Fruit fly (Drosophila melanogaster) whole organism, embryonic: ENCODE measurements around the gene CG14282.

Experiments
- ATbp ChIP-seq: fragments of 200-800 bp; sonication (Bioruptor generic); optimal IDR thresholded peaks from 2 replicates; lab custom pipeline; 2017; ENCODE audit warnings: missing biosample characterization, mild to moderate bottlenecking, missing genetic modification characterization, missing genetic modification reagents
- Asciz ChIP-seq: fragments of 200-800 bp; sonication (Bioruptor generic); optimal IDR thresholded peaks from 2 replicates; lab custom pipeline; 2017; ENCODE audit warnings: missing biosample characterization, mild to moderate bottlenecking, missing genetic modification characterization, missing genetic modification reagents
- CG10209 ChIP-seq: fragments of 200-800 bp; sonication (Bioruptor generic); optimal IDR thresholded peaks from 3 replicates; lab custom pipeline; 2017; ENCODE audit warnings: missing biosample characterization, mild to moderate bottlenecking, missing genetic modification characterization, missing genetic modification reagents
- CG11247 ChIP-seq: fragments of 200-800 bp; sonication (Bioruptor generic); IDR thresholded peaks from 2 replicates; pipeline ENCODE4 v1.3.6; 2022; ENCODE audit warnings: missing biosample characterization, missing genetic modification characterization
- CG11456 ChIP-seq: fragments of 200-800 bp; sonication (Bioruptor generic); IDR thresholded peaks from 3 replicates; pipeline ENCODE4 v1.3.6; 2022; ENCODE audit warnings: missing biosample characterization, missing genetic modification characterization
- CG12104 ChIP-seq: fragments of 200-800 bp; sonication (Bioruptor generic); optimal IDR thresholded peaks from 3 replicates; lab custom pipeline; 2016; ENCODE audit warnings: missing biosample characterization, missing genetic modification characterization
- CG13624 ChIP-seq: fragments of 200-800 bp; sonication (Bioruptor generic); optimal IDR thresholded peaks from 2 replicates; lab custom pipeline; 2016; ENCODE audit warnings: missing biosample characterization, missing genetic modification characterization
- CG14710 ChIP-seq: fragments of 200-800 bp; sonication (Bioruptor generic); optimal IDR thresholded peaks from 3 replicates; lab custom pipeline; 2019; ENCODE audit warnings: missing biosample characterization, mild to moderate bottlenecking, missing genetic modification characterization, moderate library complexity
- CG15479 ChIP-seq: fragments of 200-800 bp; sonication (Bioruptor generic); optimal IDR thresholded peaks from 3 replicates; lab custom pipeline; 2019; ENCODE audit warnings: missing biosample characterization, mild to moderate bottlenecking, missing genetic modification characterization, moderate library complexity
- CG1602 ChIP-seq: fragments of 200-800 bp; sonication (Bioruptor generic); optimal IDR thresholded peaks from 3 replicates; lab custom pipeline; 2016; ENCODE audit warnings: missing biosample characterization, missing genetic modification characterization
- CG17328 ChIP-seq: fragments of 200-800 bp; sonication (Bioruptor generic); IDR thresholded peaks from 2 replicates; pipeline ENCODE4 v1.3.6; 2022; ENCODE audit warnings: missing biosample characterization, missing genetic modification characterization
- CG17385 ChIP-seq: fragments of 200-800 bp; sonication (Bioruptor generic); optimal IDR thresholded peaks from 3 replicates; lab custom pipeline; 2018; ENCODE audit warnings: missing biosample characterization, mild to moderate bottlenecking, missing genetic modification characterization
- CG18619 ChIP-seq: fragments of 200-800 bp; sonication (Bioruptor generic); optimal IDR thresholded peaks from 3 replicates; lab custom pipeline; 2017; ENCODE audit warnings: missing biosample characterization, mild to moderate bottlenecking, missing genetic modification characterization
- CG2129 ChIP-seq: fragments of 200-800 bp; sonication (Bioruptor generic); IDR thresholded peaks from 2 replicates; pipeline ENCODE4 v1.3.6; 2022; ENCODE audit warnings: missing biosample characterization, missing genetic modification characterization; ENCODE audit not compliant: partially characterized antibody
- CG2678 ChIP-seq: fragments of 200-800 bp; sonication (Bioruptor generic); optimal IDR thresholded peaks from 3 replicates; lab custom pipeline; 2019; ENCODE audit warnings: missing biosample characterization, mild to moderate bottlenecking, missing genetic modification characterization, moderate library complexity
- CG30431 ChIP-seq: fragments of 200-800 bp; sonication (Bioruptor generic); optimal IDR thresholded peaks from 2 replicates; lab custom pipeline; 2017; ENCODE audit warnings: missing biosample characterization, missing genetic modification characterization
- CG31441 ChIP-seq: fragments of 200-800 bp; sonication (Bioruptor generic); IDR thresholded peaks from 2 replicates; pipeline ENCODE4 v1.3.6; 2022; ENCODE audit warnings: missing biosample characterization, missing genetic modification characterization
- CG3281 ChIP-seq: fragments of 200-800 bp; sonication (Bioruptor generic); optimal IDR thresholded peaks from 3 replicates; lab custom pipeline; 2017; ENCODE audit warnings: missing biosample characterization, mild to moderate bottlenecking, missing genetic modification characterization
- CG33557 ChIP-seq: fragments of 200-800 bp; sonication (Bioruptor generic); optimal IDR thresholded peaks from 2 replicates; lab custom pipeline; 2019; ENCODE audit warnings: missing biosample characterization, mild to moderate bottlenecking, missing genetic modification characterization, moderate library complexity
- CG4424 ChIP-seq: fragments of 200-800 bp; sonication (Bioruptor generic); optimal IDR thresholded peaks from 3 replicates; lab custom pipeline; 2016; ENCODE audit warnings: missing biosample characterization, missing genetic modification characterization
- CG6689 ChIP-seq: fragments of 200-800 bp; sonication (Bioruptor generic); IDR thresholded peaks from 2 replicates; pipeline ENCODE4 v1.3.6; 2022; ENCODE audit warnings: missing biosample characterization, missing genetic modification characterization
- CG8281 ChIP-seq: fragments of 200-800 bp; sonication (Bioruptor generic); optimal IDR thresholded peaks from 2 replicates; lab custom pipeline; 2018; ENCODE audit warnings: missing biosample characterization, mild to moderate bottlenecking, missing genetic modification characterization, moderate library complexity
- CoRest ChIP-seq: fragments of 200-800 bp; sonication (Bioruptor generic); optimal IDR thresholded peaks from 3 replicates; lab custom pipeline; 2018; ENCODE audit warnings: missing biosample characterization, mild to moderate bottlenecking, missing genetic modification characterization, moderate library complexity
- HLH4C ChIP-seq: fragments of 200-800 bp; sonication (Bioruptor generic); IDR thresholded peaks from 3 replicates; pipeline ENCODE4 v1.3.6; 2022; ENCODE audit warnings: missing biosample characterization, missing genetic modification characterization; ENCODE audit not compliant: partially characterized antibody
- Hr3 ChIP-seq: fragments of 200-800 bp; sonication (Bioruptor generic); optimal IDR thresholded peaks from 3 replicates; lab custom pipeline; 2016; ENCODE audit warnings: missing biosample characterization, missing genetic modification characterization
- Hsf ChIP-seq: fragments of 200-800 bp; sonication (Bioruptor generic); optimal IDR thresholded peaks from 3 replicates; lab custom pipeline; 2016; ENCODE audit warnings: missing biosample characterization, missing genetic modification characterization
- Lhr ChIP-seq: fragments of 200-800 bp; sonication (Bioruptor generic); optimal IDR thresholded peaks from 3 replicates; lab custom pipeline; 2017; ENCODE audit warnings: mild to moderate bottlenecking, missing biosample characterization, missing genetic modification reagents, missing genetic modification characterization
- Opbp ChIP-seq: fragments of 200-800 bp; sonication (Bioruptor generic); IDR thresholded peaks from 3 replicates; pipeline ENCODE4 v1.3.6; 2022; ENCODE audit warnings: missing biosample characterization, missing genetic modification characterization; ENCODE audit not compliant: partially characterized antibody
- PHDP ChIP-seq: fragments of 200-800 bp; sonication (Bioruptor generic); optimal IDR thresholded peaks from 3 replicates; lab custom pipeline; 2018; ENCODE audit warnings: missing biosample characterization, mild to moderate bottlenecking, missing genetic modification characterization, moderate library complexity
- Ravus ChIP-seq: fragments of 200-800 bp; sonication (Bioruptor generic); IDR thresholded peaks from 2 replicates; pipeline ENCODE4 v1.3.6; 2022; ENCODE audit warnings: missing biosample characterization, missing genetic modification characterization
- YL-1 ChIP-seq: fragments of 200-800 bp; sonication (Bioruptor generic); optimal IDR thresholded peaks from 3 replicates; lab custom pipeline; 2017; ENCODE audit warnings: missing biosample characterization, mild to moderate bottlenecking, missing genetic modification characterization
- ara ChIP-seq: fragments of 200-800 bp; sonication (Bioruptor generic); IDR thresholded peaks from 2 replicates; pipeline ENCODE4 v1.3.6; 2022; ENCODE audit warnings: missing biosample characterization, missing genetic modification characterization
- bcd ChIP-seq: fragments of 200-800 bp; sonication (Bioruptor generic); optimal IDR thresholded peaks from 2 replicates; lab custom pipeline; 2017; ENCODE audit warnings: missing biosample characterization, mild to moderate bottlenecking, missing genetic modification characterization
- bsh ChIP-seq, 2 experiments: fragments of 200-800 bp; sonication (Bioruptor generic); optimal IDR thresholded peaks; 2 replicates each; lab custom pipeline; 2017 to 2018; ENCODE audit warnings: mild to moderate bottlenecking in 2 of 2, missing biosample characterization in 2 of 2, missing genetic modification characterization in 2 of 2, moderate library complexity in 1 of 2
- corto ChIP-seq: fragments of 200-800 bp; sonication (Bioruptor generic); optimal IDR thresholded peaks from 2 replicates; lab custom pipeline; 2016; ENCODE audit warnings: missing biosample characterization, mild to moderate bottlenecking, missing genetic modification characterization, moderate library complexity
- gcm2 ChIP-seq: fragments of 200-800 bp; sonication (Bioruptor generic); optimal IDR thresholded peaks from 2 replicates; lab custom pipeline; 2016; ENCODE audit warnings: missing biosample characterization, missing genetic modification characterization
- hb ChIP-seq: fragments of 200-800 bp; sonication (Bioruptor generic); IDR thresholded peaks from 3 replicates; pipeline ENCODE4 v1.3.6; 2022; ENCODE audit warnings: missing biosample characterization, missing genetic modification characterization; ENCODE audit not compliant: partially characterized antibody
- hkb ChIP-seq, 2 experiments: fragments of 200-800 bp in 1 of 2; fragments of >200 bp in 1 of 2; sonication (Bioruptor generic) in 1 of 2; IDR thresholded peaks in 1 of 2; optimal IDR thresholded peaks in 1 of 2; 2 replicates each; pipeline versions ENCODE4 v1.3.6 to Lab custom; 2017 to 2022; ENCODE audit warnings: missing biosample characterization in 1 of 2, missing genetic modification characterization in 1 of 2
- lab ChIP-seq: fragments of 200-800 bp; sonication (Bioruptor generic); optimal IDR thresholded peaks from 3 replicates; lab custom pipeline; 2017; ENCODE audit warnings: missing biosample characterization, missing genetic modification characterization, mild to moderate bottlenecking, moderate library complexity, missing genetic modification reagents
- lov ChIP-seq, 2 experiments: fragments of 200-800 bp in 1 of 2; fragments of >200 bp in 1 of 2; sonication (Bioruptor generic) in 1 of 2; IDR thresholded peaks in 1 of 2; optimal IDR thresholded peaks in 1 of 2; 2 replicates in 1 of 2; 3 replicates in 1 of 2; pipeline versions ENCODE4 v1.3.6 to Lab custom; 2017 to 2022; ENCODE audit warnings: missing biosample characterization in 1 of 2, missing genetic modification characterization in 1 of 2
- otp ChIP-seq: fragments of 200-800 bp; sonication (Bioruptor generic); IDR thresholded peaks from 3 replicates; pipeline ENCODE4, ENCODE4 v1.3.6; 2022; ENCODE audit warnings: missing biosample characterization, missing genetic modification characterization
- pita ChIP-seq: fragments of 200-800 bp; sonication (Bioruptor generic); optimal IDR thresholded peaks from 2 replicates; lab custom pipeline; 2017; ENCODE audit warnings: missing biosample characterization, mild to moderate bottlenecking, missing genetic modification characterization
- row ChIP-seq: fragments of 200-800 bp; sonication (Bioruptor generic); IDR thresholded peaks from 3 replicates; pipeline ENCODE4 v1.3.6; 2022; ENCODE audit warnings: missing biosample characterization, missing genetic modification characterization
- salm ChIP-seq: fragments of 200-800 bp; sonication (Bioruptor generic); optimal IDR thresholded peaks from 2 replicates; lab custom pipeline; 2018; ENCODE audit warnings: missing biosample characterization, mild to moderate bottlenecking, missing genetic modification characterization
- sens ChIP-seq: fragments of 200-800 bp; sonication (Bioruptor generic); peaks from one replicate; lab custom pipeline; 2016; ENCODE audit warnings: missing biosample characterization, missing genetic modification characterization
- shn ChIP-seq: fragments of 200-800 bp; sonication (Bioruptor generic); optimal IDR thresholded peaks from 3 replicates; lab custom pipeline; 2016; ENCODE audit warnings: missing biosample characterization, missing genetic modification characterization
- tio ChIP-seq: fragments of 200-800 bp; sonication (Bioruptor generic); optimal IDR thresholded peaks from 2 replicates; lab custom pipeline; 2017; ENCODE audit warnings: missing biosample characterization, missing genetic modification characterization, inconsistent platforms
- tup ChIP-seq: fragments of 200-800 bp; sonication (Bioruptor generic); optimal IDR thresholded peaks from 2 replicates; lab custom pipeline; 2016; ENCODE audit warnings: missing biosample characterization, mild to moderate bottlenecking, missing genetic modification characterization, moderate library complexity
- unpg ChIP-seq: fragments of 200-800 bp; sonication (Bioruptor generic); optimal IDR thresholded peaks from 3 replicates; lab custom pipeline; 2018; ENCODE audit warnings: missing biosample characterization, mild to moderate bottlenecking, missing genetic modification characterization, moderate library complexity

Gene CG14282

dm6 chr3R:19211778-19212177 is 35.0 kb downstream of the CG14282 start, which contains the start of gene cry (continued):
- peak; percentile 51 for TF ChIP-seq bcd (GFP tag; lab: Kevin White, UChicago)
- peak; percentile 62 for TF ChIP-seq Hr3
- no peak for TF ChIP-seq Ravus (GFP tag; lab: Robert Waterston, UW)
- peak; percentile 26 for TF ChIP-seq Asciz (GFP tag; lab: Kevin White, UChicago)
- TF ChIP-seq CG15479: no peak
- no peak for TF ChIP-seq lov (optimal IDR thresholded peaks at IDR 0.05; lab: Kevin White, UChicago)
- no peak for TF ChIP-seq lov (GFP tag; IDR thresholded peaks at IDR 0.05; lab: Robert Waterston, UW)
- peak; percentile 43 for TF ChIP-seq Hsf (GFP tag; lab: Kevin White, UChicago)
- TF ChIP-seq CoRest: peak; percentile 76
- TF ChIP-seq CG12104: peak; percentile 8
- no peak for TF ChIP-seq CG11247 (GFP tag; lab: Robert Waterston, UW)
- peak; percentile 63 for TF ChIP-seq tio (GFP tag; lab: Kevin White, UChicago)
- TF ChIP-seq hkb (optimal IDR thresholded peaks at IDR 0.05; lab: Kevin White, UChicago): no peak
- TF ChIP-seq hkb (GFP tag; IDR thresholded peaks at IDR 0.05; lab: Robert Waterston, UW): no peak; the same call in 1 of the 2 replicates
- TF ChIP-seq YL-1 (GFP tag; lab: Kevin White, UChicago): no peak
- TF ChIP-seq gcm2 (GFP tag; lab: Kevin White, UChicago): no peak
- peak; percentile 52 for TF ChIP-seq CG17385 (GFP tag; lab: Kevin White, UChicago)
- peak; percentile 56; the same call in 1 of the 2 replicates for TF ChIP-seq CG6689 (GFP tag; lab: Robert Waterston, UW)
- no peak for TF ChIP-seq CG11456 (GFP tag; lab: Robert Waterston, UW)
- no peak for TF ChIP-seq shn (GFP tag; lab: Kevin White, UChicago)
- 0 out of 2 replicates have a peak, but pooled peaks have one; percentile 5 for TF ChIP-seq ara (GFP tag; lab: Robert Waterston, UW)
- TF ChIP-seq CG33557: no peak
- peak; percentile 3 for TF ChIP-seq CG8281 (tag; lab: Kevin White, UChicago)
- peak; percentile 42 for TF ChIP-seq CG18619 (GFP tag; lab: Kevin White, UChicago)
- no peak for TF ChIP-seq CG17328
- no peak for TF ChIP-seq pita (GFP tag; lab: Kevin White, UChicago)
- peak; percentile 77; the same call in 1 of the 2 replicates for TF ChIP-seq CG31441 (GFP tag; lab: Robert Waterston, UW)
- peak; percentile 85 for TF ChIP-seq sens (GFP tag; lab: Kevin White, UChicago)
- peak; percentile 22 for TF ChIP-seq CG3281
- TF ChIP-seq bsh (GFP tag; optimal IDR thresholded peaks at IDR 0.05; lab: Kevin White, UChicago): peak; percentile 81 to 87
- TF ChIP-seq corto (GFP tag; lab: Kevin White, UChicago): no peak
- TF ChIP-seq CG30431 (GFP tag; lab: Kevin White, UChicago): peak; percentile 31
- peak; percentile 59 for TF ChIP-seq PHDP (tag; lab: Kevin White, UChicago)
- no peak for TF ChIP-seq HLH4C (GFP tag; lab: Robert Waterston, UW)
- TF ChIP-seq Lhr (GFP tag; lab: Kevin White, UChicago): peak; percentile 50
- TF ChIP-seq CG10209: peak; percentile 55
- TF ChIP-seq CG2678: peak; percentile 73
- TF ChIP-seq Opbp: no peak
- no peak for TF ChIP-seq salm
- TF ChIP-seq CG14710 (tag; lab: Kevin White, UChicago): peak; percentile 64
- peak; percentile 43 for TF ChIP-seq row
- TF ChIP-seq CG2129 (GFP tag; lab: Robert Waterston, UW): no peak
- no peak for TF ChIP-seq otp (GFP tag; lab: Robert Waterston, UW)
- peak; percentile 56 for TF ChIP-seq lab (GFP tag; lab: Kevin White, UChicago)
- peak; percentile 75 for TF ChIP-seq CG4424
- peak; percentile 63 for TF ChIP-seq CG1602
- no peak for TF ChIP-seq unpg (GFP tag; lab: Kevin White, UChicago)
- TF ChIP-seq CG13624 (GFP tag; lab: Kevin White, UChicago): no peak
- TF ChIP-seq hb (GFP tag; lab: Robert Waterston, UW): no peak
- TF ChIP-seq ATbp (GFP tag; lab: Kevin White, UChicago): peak; percentile 52
- no peak for TF ChIP-seq tup (GFP tag; lab: Kevin White, UChicago)
